Fruit fly (Drosophila melanogaster) whole organism, embryonic: ENCODE measurements around the gene CG33654.
A peak's percentile ranks its signal among the peaks of the same experiment; 100 is the strongest.

Source experiments
- Aef1 ChIP-seq: fragments of 200-800 bp; sonication (Bioruptor generic); IDR thresholded peaks from 3 replicates; pipeline ENCODE4 v1.3.6; 2022; ENCODE audit warnings: missing biosample characterization, missing genetic modification characterization
- CG10565 ChIP-seq: fragments of 200-800 bp; sonication (Bioruptor generic); optimal IDR thresholded peaks from 3 replicates; lab custom pipeline; 2016; ENCODE audit warnings: missing biosample characterization, mild to moderate bottlenecking, missing genetic modification characterization
- CG11247 ChIP-seq: fragments of 200-800 bp; sonication (Bioruptor generic); IDR thresholded peaks from 2 replicates; pipeline ENCODE4 v1.3.6; 2022; ENCODE audit warnings: missing biosample characterization, missing genetic modification characterization
- CG12104 ChIP-seq: fragments of 200-800 bp; sonication (Bioruptor generic); optimal IDR thresholded peaks from 3 replicates; lab custom pipeline; 2016; ENCODE audit warnings: missing biosample characterization, missing genetic modification characterization
- CG12744 ChIP-seq: fragments of 200-800 bp; sonication (Bioruptor generic); optimal IDR thresholded peaks from 2 replicates; lab custom pipeline; 2016; ENCODE audit warnings: missing biosample characterization, missing genetic modification characterization
- CG13287 ChIP-seq: fragments of 200-800 bp; sonication (Bioruptor generic); IDR thresholded peaks from 2 replicates; pipeline ENCODE4 v1.3.6; 2022; ENCODE audit warnings: missing biosample characterization, missing genetic modification characterization; ENCODE audit not compliant: partially characterized antibody
- CG14050 ChIP-seq: fragments of 200-800 bp; sonication (Bioruptor generic); IDR thresholded peaks from 3 replicates; pipeline ENCODE4 v1.3.6; 2022; ENCODE audit warnings: missing biosample characterization, missing genetic modification characterization
- CG17385 ChIP-seq: fragments of 200-800 bp; sonication (Bioruptor generic); optimal IDR thresholded peaks from 3 replicates; lab custom pipeline; 2018; ENCODE audit warnings: missing biosample characterization, mild to moderate bottlenecking, missing genetic modification characterization
- CG18476 ChIP-seq: fragments of 200-800 bp; sonication (Bioruptor generic); optimal IDR thresholded peaks from 2 replicates; lab custom pipeline; 2016; ENCODE audit warnings: missing biosample characterization, mild to moderate bottlenecking, missing genetic modification characterization
- CG2129 ChIP-seq: fragments of 200-800 bp; sonication (Bioruptor generic); IDR thresholded peaks from 2 replicates; pipeline ENCODE4 v1.3.6; 2022; ENCODE audit warnings: missing biosample characterization, missing genetic modification characterization; ENCODE audit not compliant: partially characterized antibody
- CG30403 ChIP-seq: fragments of 200-800 bp; sonication (Bioruptor generic); optimal IDR thresholded peaks from 3 replicates; lab custom pipeline; 2016; ENCODE audit warnings: missing biosample characterization, missing genetic modification characterization
- CG3838 ChIP-seq: fragments of 200-800 bp; sonication (Bioruptor generic); optimal IDR thresholded peaks from 3 replicates; lab custom pipeline; 2016; ENCODE audit warnings: missing biosample characterization, missing genetic modification characterization
- CG6791 ChIP-seq: fragments of 200-800 bp; sonication (Bioruptor generic); IDR thresholded peaks from 3 replicates; pipeline ENCODE4 v1.3.6; 2022; ENCODE audit warnings: missing biosample characterization, missing genetic modification characterization; ENCODE audit not compliant: partially characterized antibody
- CG7745 ChIP-seq: fragments of 200-800 bp; sonication (Bioruptor generic); optimal IDR thresholded peaks from 2 replicates; lab custom pipeline; 2018; ENCODE audit warnings: missing biosample characterization, mild to moderate bottlenecking, missing genetic modification characterization, moderate library complexity
- CG7987 ChIP-seq: fragments of 200-800 bp; sonication (Bioruptor generic); optimal IDR thresholded peaks from 2 replicates; lab custom pipeline; 2018; ENCODE audit warnings: missing biosample characterization, mild to moderate bottlenecking, missing genetic modification characterization, moderate library complexity
- CHES-1-like ChIP-seq: fragments of 200-800 bp; sonication (Bioruptor generic); optimal IDR thresholded peaks from 2 replicates; lab custom pipeline; 2016; ENCODE audit warnings: missing biosample characterization, missing genetic modification characterization
- Deaf1 ChIP-seq: fragments of 200-800 bp; optimal IDR thresholded peaks from 3 replicates; lab custom pipeline; 2019; ENCODE audit warnings: missing biosample characterization, mild to moderate bottlenecking, missing genetic modification characterization, moderate library complexity
- Ets65A ChIP-seq: fragments of 200-800 bp; sonication (Bioruptor generic); peaks from one replicate; lab custom pipeline; 2016; ENCODE audit warnings: missing biosample characterization, missing genetic modification characterization
- Fer1 ChIP-seq: fragments of 200-800 bp; sonication (Bioruptor generic); optimal IDR thresholded peaks from 2 replicates; lab custom pipeline; 2017; ENCODE audit warnings: missing biosample characterization, mild to moderate bottlenecking, missing genetic modification characterization
- MTF-1 ChIP-seq: fragments of 200-800 bp; sonication (Bioruptor generic); optimal IDR thresholded peaks from 2 replicates; lab custom pipeline; 2018; ENCODE audit warnings: missing biosample characterization, mild to moderate bottlenecking, missing genetic modification characterization, borderline replicate concordance
- NFAT ChIP-seq: fragments of 200-800 bp; sonication (Bioruptor generic); IDR thresholded peaks from 2 replicates; pipeline ENCODE4 v1.3.6; 2022; ENCODE audit warnings: missing biosample characterization, missing genetic modification characterization
- Nf-YA ChIP-seq: fragments of 200-800 bp; sonication (Bioruptor generic); IDR thresholded peaks from 2 replicates; pipeline ENCODE4 v1.3.6; 2022; ENCODE audit warnings: missing biosample characterization, missing genetic modification characterization
- Pdp1 ChIP-seq, 2 experiments: fragments of 200-800 bp; sonication (Bioruptor generic); optimal IDR thresholded peaks; 3 replicates each; lab custom pipeline; 2016; ENCODE audit warnings: missing biosample characterization in 2 of 2, missing genetic modification characterization in 2 of 2, mild to moderate bottlenecking in 1 of 2, moderate library complexity in 1 of 2
- bowl ChIP-seq: fragments of 200-800 bp; sonication (Bioruptor generic); IDR thresholded peaks from 2 replicates; pipeline ENCODE4 v1.3.6; 2022; ENCODE audit warnings: missing biosample characterization, missing genetic modification characterization
- cato ChIP-seq: fragments of 200-800 bp; sonication (Bioruptor generic); optimal IDR thresholded peaks from 2 replicates; lab custom pipeline; 2016; ENCODE audit warnings: missing biosample characterization, missing genetic modification characterization, borderline replicate concordance
- chn ChIP-seq: fragments of 200-800 bp; sonication (Bioruptor generic); optimal IDR thresholded peaks from 2 replicates; lab custom pipeline; 2016; ENCODE audit warnings: missing biosample characterization, missing genetic modification characterization
- da ChIP-seq: fragments of 200-800 bp; sonication (Bioruptor generic); optimal IDR thresholded peaks from 2 replicates; lab custom pipeline; 2016; ENCODE audit warnings: missing biosample characterization, missing genetic modification characterization
- dimm ChIP-seq: fragments of 200-800 bp; sonication (Bioruptor generic); IDR thresholded peaks from 2 replicates; pipeline ENCODE4 v1.3.6; 2022; ENCODE audit warnings: missing biosample characterization, missing genetic modification characterization
- dmrt99B ChIP-seq: fragments of 200-800 bp; sonication (Bioruptor generic); optimal IDR thresholded peaks from 2 replicates; lab custom pipeline; 2018; ENCODE audit warnings: missing biosample characterization, mild to moderate bottlenecking, missing genetic modification characterization, moderate library complexity
- en ChIP-seq: fragments of 200-800 bp; sonication (Bioruptor generic); optimal IDR thresholded peaks from 2 replicates; lab custom pipeline; 2016; ENCODE audit warnings: missing biosample characterization, missing genetic modification characterization
- fu2 ChIP-seq: fragments of 200-800 bp; sonication (Bioruptor generic); optimal IDR thresholded peaks from 2 replicates; lab custom pipeline; 2016; ENCODE audit warnings: missing biosample characterization, missing genetic modification characterization
- inv ChIP-seq: fragments of 200-800 bp; sonication (Bioruptor generic); IDR thresholded peaks from 2 replicates; pipeline ENCODE4 v1.3.6; 2022; ENCODE audit warnings: missing biosample characterization, missing genetic modification characterization; ENCODE audit not compliant: partially characterized antibody
- knrl ChIP-seq: fragments of 200-800 bp; sonication (Bioruptor generic); IDR thresholded peaks from 3 replicates; pipeline ENCODE4 v1.3.6; 2022; ENCODE audit warnings: missing biosample characterization, missing genetic modification characterization; ENCODE audit not compliant: partially characterized antibody
- sens ChIP-seq: fragments of 200-800 bp; sonication (Bioruptor generic); peaks from one replicate; lab custom pipeline; 2016; ENCODE audit warnings: missing biosample characterization, missing genetic modification characterization
- seq ChIP-seq: fragments of 200-800 bp; sonication (Bioruptor generic); IDR thresholded peaks from 2 replicates; pipeline ENCODE4 v1.3.6; 2022; ENCODE audit warnings: missing biosample characterization, missing genetic modification characterization
- sisA ChIP-seq: fragments of 200-800 bp; sonication (Bioruptor generic); IDR thresholded peaks from 2 replicates; pipeline ENCODE4 v1.3.6; 2022; ENCODE audit warnings: missing biosample characterization, missing genetic modification characterization
- sug ChIP-seq: fragments of 200-800 bp; optimal IDR thresholded peaks from 2 replicates; lab custom pipeline; 2019; ENCODE audit warnings: missing biosample characterization, mild to moderate bottlenecking, missing genetic modification characterization, moderate library complexity
- tgo ChIP-seq: fragments of 200-800 bp; sonication (Bioruptor generic); IDR thresholded peaks from 3 replicates; pipeline ENCODE4 v1.3.6; 2022; ENCODE audit warnings: missing biosample characterization, missing genetic modification characterization
- yki ChIP-seq: fragments of >200 bp; optimal IDR thresholded peaks from 3 replicates; lab custom pipeline; 2018

CG33654 gene

DNA sequence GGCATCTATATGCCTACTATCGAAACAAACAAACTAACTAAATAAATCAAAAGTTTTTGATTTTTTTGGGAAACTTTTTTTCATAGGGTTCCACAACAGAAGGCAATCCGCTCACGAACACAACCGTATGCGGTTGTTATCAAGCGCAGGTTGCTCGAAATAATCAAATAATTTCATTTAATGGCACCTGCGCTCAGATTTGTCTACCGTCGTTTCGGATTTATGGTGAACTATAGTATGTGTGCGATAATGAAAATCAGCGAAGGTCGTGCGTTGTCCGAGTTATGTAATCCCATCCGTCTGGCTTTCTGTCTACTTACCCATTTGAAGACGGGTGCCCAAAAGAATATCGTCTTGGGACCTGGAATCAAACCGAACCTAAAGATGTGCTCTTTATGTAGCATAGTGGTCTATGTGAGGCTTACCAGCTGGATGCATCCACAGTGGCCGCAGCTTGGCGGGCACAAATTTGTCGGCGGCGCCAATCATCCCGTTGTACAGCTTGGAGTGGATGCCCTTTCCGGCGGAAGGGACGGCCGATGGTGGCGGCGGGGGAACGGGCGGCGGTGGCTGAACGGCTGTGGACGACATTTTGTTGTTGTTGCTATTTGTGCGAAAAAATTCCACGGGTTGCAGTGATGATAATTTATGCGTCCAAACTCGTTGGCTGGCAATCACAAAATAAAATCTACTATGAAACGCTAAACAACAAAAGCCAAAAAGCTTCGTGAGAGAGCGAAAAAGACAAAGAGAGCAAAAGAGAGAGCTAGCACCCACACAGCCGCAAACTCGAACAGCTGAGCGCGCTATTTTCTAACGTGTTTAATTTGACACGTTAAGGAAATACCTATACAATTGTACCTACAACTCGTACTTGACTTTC lies 9.9 kb downstream of the CG33654 start (continued):
- TF ChIP-seq Ets65A (GFP tag; lab: Kevin White, UChicago) = peak; percentile 72
- TF ChIP-seq CG14050 = no peak
- peak; percentile 45; the same call in 1 of the 2 replicates for TF ChIP-seq bowl (GFP tag; lab: Robert Waterston, UW)
- peak; percentile 75; the same call in 1 of the 2 replicates for TF ChIP-seq NFAT (GFP tag; lab: Robert Waterston, UW)
- peak; percentile 2 for TF ChIP-seq CG12104 (GFP tag; lab: Kevin White, UChicago)
- TF ChIP-seq seq (GFP tag; lab: Robert Waterston, UW) = peak; percentile 33; the same call in 1 of the 2 replicates
- peak; percentile 12 for TF ChIP-seq CG17385 (GFP tag; lab: Kevin White, UChicago)
- peak; percentile 10; the same call in 1 of the 2 replicates for TF ChIP-seq CG13287 (GFP tag; lab: Robert Waterston, UW)
- TF ChIP-seq Fer1 = peak; percentile 11
- TF ChIP-seq CG7987 (GFP tag; lab: Kevin White, UChicago) = peak; percentile 47
- TF ChIP-seq, all 482 proteins: peak for 56

DNA sequence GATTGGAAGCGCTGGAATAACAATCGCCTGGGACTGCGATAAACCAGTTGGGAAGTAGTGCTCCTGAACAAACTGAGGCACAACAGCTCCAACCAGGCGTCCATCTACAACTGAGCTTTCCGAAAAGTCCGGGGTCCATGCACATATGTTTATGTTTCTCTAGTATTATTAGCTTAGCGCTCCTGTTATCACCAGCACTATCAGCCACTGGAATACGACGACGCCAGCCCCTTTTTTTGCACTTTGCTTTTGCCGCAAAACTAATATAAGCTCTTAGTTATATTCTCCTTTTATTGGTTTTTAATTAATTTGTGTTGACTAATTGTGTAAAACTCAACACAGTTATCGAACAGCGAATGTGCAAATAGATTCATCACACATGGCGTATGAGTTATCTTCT lies 11.5 kb downstream of the CG33654 start, which contains the start of gene CG9396:
Gene CG9396 (minus strand): TSS at position 101 of the 400 bp plus-strand sequence.
- TF ChIP-seq yki = no peak
- peak; percentile 19 for TF ChIP-seq sens (GFP tag; lab: Kevin White, UChicago)

DNA sequence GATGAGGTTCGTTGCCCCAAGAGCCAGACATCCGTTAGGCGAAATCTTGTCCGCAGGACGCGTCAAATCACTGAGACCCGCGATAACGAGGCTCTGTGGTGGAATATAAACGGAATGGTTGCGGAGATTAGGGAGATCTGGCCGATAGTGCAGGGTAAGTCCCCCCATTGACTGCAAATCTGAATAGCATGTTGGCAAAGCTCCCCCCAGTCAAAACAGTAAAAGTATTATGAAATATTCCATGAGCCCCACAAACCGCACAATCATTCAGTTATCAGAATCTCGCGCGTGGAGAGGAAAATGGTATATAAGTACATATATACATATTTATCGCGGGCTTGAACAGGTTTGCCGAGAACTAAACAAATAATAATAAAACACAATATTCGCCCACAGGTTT lies 12.4 kb downstream of the CG33654 start:
- TF ChIP-seq tgo (GFP tag; lab: Robert Waterston, UW) (no peak), CHES-1-like (GFP tag; lab: Kevin White, UChicago) (no peak), CG7745 (no peak), CG30403 (no peak), Pdp1 (GFP tag; optimal IDR thresholded peaks at IDR 0.05; lab: Kevin White, UChicago) (peak in 1 of 2 experiments; percentile 35), knrl (GFP tag; lab: Robert Waterston, UW) (no peak), inv (GFP tag; lab: Robert Waterston, UW) (no peak), fu2 (no peak), CG6791 (GFP tag; lab: Robert Waterston, UW) (0 out of 3 replicates have a peak, but pooled peaks have one; percentile 33), da (no peak), CG3838 (GFP tag; lab: Kevin White, UChicago) (no peak), chn (GFP tag; lab: Kevin White, UChicago) (no peak), CG10565 (GFP tag; lab: Kevin White, UChicago) (no peak), sisA (GFP tag; lab: Robert Waterston, UW) (no peak), dmrt99B (tag; lab: Kevin White, UChicago) (no peak), MTF-1 (GFP tag; lab: Kevin White, UChicago) (no peak), CG11247 (GFP tag; lab: Robert Waterston, UW) (no peak), CG18476 (GFP tag; lab: Kevin White, UChicago) (no peak), en (GFP tag; lab: Kevin White, UChicago) (no peak), sug (tag; lab: Kevin White, UChicago) (peak; percentile 27), Deaf1 (tag; lab: Kevin White, UChicago) (no peak), Nf-YA (GFP tag; lab: Robert Waterston, UW) (no peak), Aef1 (GFP tag; lab: Robert Waterston, UW) (no peak), cato (GFP tag; lab: Kevin White, UChicago) (no peak), dimm (GFP tag; lab: Robert Waterston, UW) (no peak), sens (GFP tag; lab: Kevin White, UChicago) (peak; percentile 24), CG12744 (no peak), CG2129 (no peak)
